Worm (Caenorhabditis elegans): ENCODE results near the gene M70.5.

ce11 chrIV:2315545-2315995, 40.1 kb upstream of the M70.5 start, which contains the start of gene vha-3:
- TF ChIP-seq ama-1 (optimal IDR thresholded peaks at IDR 0.05), result no peak
- TF ChIP-seq pag-3 (tag; optimal IDR thresholded peaks at IDR 0.05; ENCODE audit: borderline replicate concordance), result no peak
- TF ChIP-seq pqm-1 (tag; optimal IDR thresholded peaks at IDR 0.05), result no peak
- no peak for TF ChIP-seq ceh-30 (tag; optimal IDR thresholded peaks at IDR 0.05)
- no peak for TF ChIP-seq hlh-30 (tag; optimal IDR thresholded peaks at IDR 0.05; ENCODE audit: insufficient read depth)
- TF ChIP-seq ceh-48 (tag; optimal IDR thresholded peaks at IDR 0.05), result no peak
- TF ChIP-seq unc-86 (tag; optimal IDR thresholded peaks at IDR 0.05), result no peak
- no peak for TF ChIP-seq K02D7.2 (tag; optimal IDR thresholded peaks at IDR 0.05)
- TF ChIP-seq sox-4 (tag; optimal IDR thresholded peaks at IDR 0.05), result no peak
- TF ChIP-seq pha-4 (tag; optimal IDR thresholded peaks at IDR 0.05), result no peak
- TF ChIP-seq mec-3 (tag; optimal IDR thresholded peaks at IDR 0.05; ENCODE audit: borderline replicate concordance), result no peak
- no peak for TF ChIP-seq ets-4 (tag; optimal IDR thresholded peaks at IDR 0.05)
- no peak for TF ChIP-seq zip-5 (tag; optimal IDR thresholded peaks at IDR 0.05)
- TF ChIP-seq ahr-1 (tag; optimal IDR thresholded peaks at IDR 0.05), result no peak
